Worm (Caenorhabditis elegans): Measurements from ENCODE around the gene ZK1127.5.

Gene ZK1127.5

DNA sequence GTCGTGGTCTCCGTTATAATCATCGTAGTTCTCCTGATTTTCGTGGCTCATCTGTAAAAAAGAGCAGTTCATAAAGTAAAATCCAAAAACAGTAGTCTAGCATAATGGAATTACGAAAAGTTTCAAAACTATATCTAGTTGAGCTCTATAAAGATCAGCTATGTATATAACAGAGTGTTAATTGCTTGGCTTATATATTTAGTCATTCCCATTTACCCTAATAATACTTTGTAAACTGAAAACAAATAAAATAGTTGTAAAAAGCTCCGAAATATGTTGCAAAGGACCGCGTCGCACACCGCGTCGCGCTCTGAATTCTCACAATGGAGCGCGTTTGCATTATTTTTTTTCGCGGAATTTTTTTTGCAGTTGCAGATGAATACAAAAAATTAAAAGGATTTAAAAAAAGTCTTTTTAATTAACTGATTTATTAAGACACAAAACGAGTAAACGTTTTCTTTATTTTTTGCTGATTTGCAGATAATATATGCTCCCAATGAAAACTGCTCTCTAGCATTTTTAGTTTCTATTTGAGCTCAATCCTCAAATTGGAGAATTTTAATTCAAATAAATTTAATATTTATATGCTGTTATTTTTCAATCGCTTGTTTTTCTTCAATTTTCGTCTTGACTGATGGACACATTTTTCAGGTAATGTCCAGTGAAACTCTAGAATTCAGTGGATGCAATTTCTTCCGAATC, at the start of gene ZK1127.5, which contains the start of gene tcer-1:
TSS of gene ZK1127.5 (plus strand) at position 652 of the 702 bp plus-strand sequence.
TSS of gene tcer-1 (minus strand) at position 51 of the 702 bp plus-strand sequence.
- no peak for TF ChIP-seq hlh-17 (GFP tag; optimal IDR thresholded peaks at IDR 0.05; ENCODE audit: borderline replicate concordance)
- no peak for TF ChIP-seq sox-4 (tag; optimal IDR thresholded peaks at IDR 0.05)
- TF ChIP-seq nhr-237 (tag; optimal IDR thresholded peaks at IDR 0.05) = peak; percentile 1
- peak; percentile 56 for TF ChIP-seq nhr-47 (tag; optimal IDR thresholded peaks at IDR 0.05)
- no peak for TF ChIP-seq nhr-11 (tag; optimal IDR thresholded peaks at IDR 0.05)
- peak in 1 of 6 experiments; percentile 38 for TF ChIP-seq elt-3 (tag; optimal IDR thresholded peaks at IDR 0.05)
- TF ChIP-seq zag-1 (tag; optimal IDR thresholded peaks at IDR 0.05) = no peak
- peak; percentile 54 for TF ChIP-seq swsn-7 (tag; optimal IDR thresholded peaks at IDR 0.05)
- peak; percentile 26 to 70 (median 39) for TF ChIP-seq ceh-82 (tag; optimal IDR thresholded peaks at IDR 0.05)
- peak; percentile 66 for TF ChIP-seq C16A3.4 (tag; optimal IDR thresholded peaks at IDR 0.05)
- peak; percentile 40 for TF ChIP-seq tbx-2 (tag; optimal IDR thresholded peaks at IDR 0.05)
- TF ChIP-seq dpl-1 (GFP tag; optimal IDR thresholded peaks at IDR 0.05) = peak; percentile 54 to 82 (median 59)
- no peak for TF ChIP-seq lir-3 (tag; optimal IDR thresholded peaks at IDR 0.05; ENCODE audit: poor library complexity)
- TF ChIP-seq snu-23 (GFP tag; optimal IDR thresholded peaks at IDR 0.05) = peak; percentile 63
- TF ChIP-seq egl-27 (tag; optimal IDR thresholded peaks at IDR 0.05) = no peak
- TF ChIP-seq lin-14 (GFP tag; optimal IDR thresholded peaks at IDR 0.05) = peak; percentile 55
- TF ChIP-seq unc-30 (tag; optimal IDR thresholded peaks at IDR 0.05) = no peak
- TF ChIP-seq nhr-19 (GFP tag; conservative IDR thresholded peaks at IDR 0.05) = peak; percentile 24; the same call in 1 of the 2 replicates
- TF ChIP-seq nhr-77 (tag; optimal IDR thresholded peaks at IDR 0.05) = no peak
- peak; percentile 57 for TF ChIP-seq blmp-1 (tag; optimal IDR thresholded peaks at IDR 0.05)
- TF ChIP-seq nhr-20 (tag; optimal IDR thresholded peaks at IDR 0.05) = peak; percentile 58
- peak; percentile 43 for TF ChIP-seq skn-1 (tag; optimal IDR thresholded peaks at IDR 0.05)
- TF ChIP-seq ztf-4 (tag; optimal IDR thresholded peaks at IDR 0.05) = no peak
- TF ChIP-seq rnt-1 (tag; optimal IDR thresholded peaks at IDR 0.05) = peak; percentile 44
- no peak for TF ChIP-seq unc-130 (tag; optimal IDR thresholded peaks at IDR 0.05)
- peak; percentile 23 for TF ChIP-seq nhr-90 (tag; optimal IDR thresholded peaks at IDR 0.05; ENCODE audit: poor library complexity)
- TF ChIP-seq alr-1 (tag; optimal IDR thresholded peaks at IDR 0.05; ENCODE audit: borderline replicate concordance) = no peak
- peak; percentile 42 for TF ChIP-seq xbp-1 (tag; optimal IDR thresholded peaks at IDR 0.05)
- TF ChIP-seq efl-1 (optimal IDR thresholded peaks at IDR 0.05) = peak; percentile 66 to 78
- TF ChIP-seq efl-1 (GFP tag; optimal IDR thresholded peaks at IDR 0.05 in 1 of 2) = peak; percentile 69 to 94
- peak; percentile 2 for TF ChIP-seq lin-13 (GFP tag; optimal IDR thresholded peaks at IDR 0.05)
- TF ChIP-seq unc-98 (GFP tag; IDR thresholded peaks at IDR 0.05) = no peak
- TF ChIP-seq F16B12.6 (tag; optimal IDR thresholded peaks at IDR 0.05) = peak; percentile 27
- peak; percentile 50 for TF ChIP-seq nhr-71 (tag; optimal IDR thresholded peaks at IDR 0.05)
- TF ChIP-seq ztf-11 (tag; optimal IDR thresholded peaks at IDR 0.05) = no peak
- TF ChIP-seq dsc-1 (tag; optimal IDR thresholded peaks at IDR 0.05) = peak; percentile 44
- peak; percentile 31 for TF ChIP-seq nhr-85 (tag)
- TF ChIP-seq mep-1 (tag; optimal IDR thresholded peaks at IDR 0.05) = peak; percentile 78
- TF ChIP-seq nhr-12 (tag; optimal IDR thresholded peaks at IDR 0.05) = no peak
- TF ChIP-seq pag-3 (tag; optimal IDR thresholded peaks at IDR 0.05; ENCODE audit: borderline replicate concordance, insufficient read depth) = no peak
- TF ChIP-seq efl-3 (GFP tag; optimal IDR thresholded peaks at IDR 0.05) = no peak
- TF ChIP-seq lin-35 (GFP tag; optimal IDR thresholded peaks at IDR 0.05) = peak; percentile 58 to 82
- peak; percentile 73 for TF ChIP-seq lin-15B (tag; optimal IDR thresholded peaks at IDR 0.05)
- TF ChIP-seq lsy-2 (tag; optimal IDR thresholded peaks at IDR 0.05) = peak; percentile 60 to 83
- TF ChIP-seq ceh-63 (GFP tag; optimal IDR thresholded peaks at IDR 0.05) = no peak
- no peak for TF ChIP-seq Y116A8C.19 (tag; optimal IDR thresholded peaks at IDR 0.05; ENCODE audit: borderline replicate concordance)
- TF ChIP-seq fkh-8 (tag; optimal IDR thresholded peaks at IDR 0.05) = peak; percentile 41
- TF ChIP-seq sup-37 (GFP tag; optimal IDR thresholded peaks at IDR 0.05) = no peak

Measured in whole organism, L1 larva.